Fruit fly (Drosophila melanogaster): ENCODE data around the gene CG14050.

The CG14050 gene

DNA sequence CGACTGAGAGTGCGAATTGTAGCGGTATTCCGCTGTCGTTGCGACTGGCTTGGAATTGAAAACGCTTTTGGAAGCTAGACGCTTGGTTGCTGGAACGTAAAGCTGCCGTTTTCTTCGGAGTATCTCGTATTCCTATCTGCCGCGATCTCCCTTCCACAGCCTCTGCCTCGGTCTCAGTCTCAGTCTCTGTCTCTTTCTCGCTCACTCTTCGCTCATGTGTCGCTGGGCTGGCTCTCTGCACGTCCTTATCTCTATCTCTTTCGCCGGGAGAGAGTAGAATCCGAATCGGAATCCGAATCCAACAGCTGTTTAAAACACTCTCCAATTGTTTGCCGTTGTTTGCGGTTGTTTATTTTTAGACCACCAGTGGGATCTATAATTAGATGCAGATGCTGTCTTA lies 8.0 kb upstream of the CG14050 start:
- TF ChIP-seq OdsH (GFP tag; optimal IDR thresholded peaks at IDR 0.05), result no peak
- TF ChIP-seq tai (GFP tag; optimal IDR thresholded peaks at IDR 0.05), result no peak
- no peak for TF ChIP-seq Hnf4 (GFP tag; optimal IDR thresholded peaks at IDR 0.05)
- no peak for TF ChIP-seq N (GFP tag; optimal IDR thresholded peaks at IDR 0.05)
- no peak for TF ChIP-seq pan (optimal IDR thresholded peaks at IDR 0.05)
- no peak for TF ChIP-seq usp (GFP tag; optimal IDR thresholded peaks at IDR 0.05)
- TF ChIP-seq Sp1 (GFP tag; optimal IDR thresholded peaks at IDR 0.05), result no peak
- TF ChIP-seq dl (GFP tag; optimal IDR thresholded peaks at IDR 0.05; ENCODE audit: insufficient read depth in 1 of 2, partially characterized antibody in 2 of 2), result peak in 1 of 2 experiments; percentile 30
- TF ChIP-seq psq (GFP tag; optimal IDR thresholded peaks at IDR 0.05), result no peak
- TF ChIP-seq Dif (GFP tag; optimal IDR thresholded peaks at IDR 0.05; ENCODE audit: partially characterized antibody), result peak; percentile 17
- TF ChIP-seq HLH106 (tag; optimal IDR thresholded peaks at IDR 0.05), result no peak
- no peak for TF ChIP-seq Vsx2 (GFP tag; optimal IDR thresholded peaks at IDR 0.05; ENCODE audit: partially characterized antibody)
- TF ChIP-seq brk (GFP tag; optimal IDR thresholded peaks at IDR 0.05), result no peak
- no peak for TF ChIP-seq Mio (GFP tag; optimal IDR thresholded peaks at IDR 0.05)
- no peak for TF ChIP-seq ey (GFP tag; optimal IDR thresholded peaks at IDR 0.05)
- TF ChIP-seq Myc (optimal IDR thresholded peaks at IDR 0.05), result no peak
- no peak for TF ChIP-seq CG32264 (GFP tag; optimal IDR thresholded peaks at IDR 0.05)

DNA sequence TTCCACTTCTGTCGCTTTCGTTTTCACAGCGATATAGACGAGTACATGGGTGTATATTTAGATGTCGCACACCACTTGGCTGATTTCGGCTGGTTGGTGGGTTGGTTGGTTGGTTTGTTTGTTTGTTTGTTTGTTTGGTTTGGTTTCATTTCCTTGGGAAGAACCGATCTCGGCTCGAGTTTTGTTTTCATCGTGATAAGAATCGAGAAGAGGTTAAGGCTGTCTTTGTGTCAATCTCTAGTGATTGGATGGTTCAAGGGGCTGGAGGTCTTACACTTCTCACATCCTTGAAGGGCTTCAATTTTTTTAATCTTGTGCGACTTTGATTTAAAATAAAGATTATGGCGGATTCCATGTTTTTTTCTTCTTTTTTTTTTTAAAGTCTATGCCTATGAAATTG lies 6.8 kb upstream of the CG14050 start:
- no peak for TF ChIP-seq Rel (GFP tag; optimal IDR thresholded peaks at IDR 0.05)
- peak; percentile 78 for TF ChIP-seq Rel (tag; optimal IDR thresholded peaks at IDR 0.05)
- no peak for TF ChIP-seq h (GFP tag; optimal IDR thresholded peaks at IDR 0.05)

DNA sequence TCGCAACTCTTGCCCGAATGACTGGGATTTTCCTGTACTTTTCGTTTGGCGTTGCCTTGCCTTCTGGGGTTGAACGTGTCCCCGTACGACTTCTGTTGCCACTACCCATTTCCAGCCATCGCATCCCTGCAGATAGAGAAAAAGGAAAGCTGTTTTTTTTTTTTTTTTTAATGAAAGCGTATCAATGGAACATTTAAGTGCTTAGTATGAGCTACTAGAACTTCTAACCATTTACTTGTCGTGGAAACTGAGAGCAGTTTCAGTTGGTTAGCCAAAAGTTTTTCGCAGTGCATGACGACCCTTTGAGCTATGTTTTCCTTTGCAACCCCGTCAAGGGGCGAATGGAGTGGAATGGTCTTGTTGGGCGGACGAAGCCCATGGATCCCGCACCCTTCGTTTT lies 3.3 kb upstream of the CG14050 start:
- no peak for TF ChIP-seq pan (optimal IDR thresholded peaks at IDR 0.05)
- no peak for TF ChIP-seq jim (GFP tag; optimal IDR thresholded peaks at IDR 0.05)
- peak in 1 of 2 experiments; percentile 80 for TF ChIP-seq foxo (GFP tag; optimal IDR thresholded peaks at IDR 0.05)
- peak; percentile 82 for TF ChIP-seq fru (GFP tag; optimal IDR thresholded peaks at IDR 0.05)
- TF ChIP-seq CG32264 (GFP tag; optimal IDR thresholded peaks at IDR 0.05), result no peak
- peak; percentile 62 for TF ChIP-seq HLH106 (tag; optimal IDR thresholded peaks at IDR 0.05)
- TF ChIP-seq rgr (GFP tag; optimal IDR thresholded peaks at IDR 0.05), result peak; percentile 75
- no peak for TF ChIP-seq N (GFP tag; optimal IDR thresholded peaks at IDR 0.05)
- no peak for TF ChIP-seq usp (GFP tag; optimal IDR thresholded peaks at IDR 0.05)
- peak; percentile 64 for TF ChIP-seq Sp1 (GFP tag; optimal IDR thresholded peaks at IDR 0.05)
- TF ChIP-seq ey (GFP tag; optimal IDR thresholded peaks at IDR 0.05), result peak; percentile 82
- peak; percentile 73 for TF ChIP-seq OdsH (GFP tag; optimal IDR thresholded peaks at IDR 0.05)
- TF ChIP-seq sv (GFP tag; optimal IDR thresholded peaks at IDR 0.05), result peak; percentile 67
- TF ChIP-seq br (GFP tag; optimal IDR thresholded peaks at IDR 0.05), result peak; percentile 78
- no peak for TF ChIP-seq dmrt93B (GFP tag; optimal IDR thresholded peaks at IDR 0.05)
- TF ChIP-seq Jra (GFP tag; optimal IDR thresholded peaks at IDR 0.05), result peak; percentile 64
- TF ChIP-seq Hnf4 (GFP tag; optimal IDR thresholded peaks at IDR 0.05), result peak; percentile 77
- TF ChIP-seq psq (GFP tag; optimal IDR thresholded peaks at IDR 0.05), result peak; percentile 61
- no peak for TF ChIP-seq Hr78 (GFP tag; optimal IDR thresholded peaks at IDR 0.05)
- peak; percentile 57 for TF ChIP-seq woc (GFP tag; optimal IDR thresholded peaks at IDR 0.05)
- TF ChIP-seq sage (GFP tag; optimal IDR thresholded peaks at IDR 0.05), result peak; percentile 14
- no peak for TF ChIP-seq CG9705 (GFP tag; optimal IDR thresholded peaks at IDR 0.05)

DNA sequence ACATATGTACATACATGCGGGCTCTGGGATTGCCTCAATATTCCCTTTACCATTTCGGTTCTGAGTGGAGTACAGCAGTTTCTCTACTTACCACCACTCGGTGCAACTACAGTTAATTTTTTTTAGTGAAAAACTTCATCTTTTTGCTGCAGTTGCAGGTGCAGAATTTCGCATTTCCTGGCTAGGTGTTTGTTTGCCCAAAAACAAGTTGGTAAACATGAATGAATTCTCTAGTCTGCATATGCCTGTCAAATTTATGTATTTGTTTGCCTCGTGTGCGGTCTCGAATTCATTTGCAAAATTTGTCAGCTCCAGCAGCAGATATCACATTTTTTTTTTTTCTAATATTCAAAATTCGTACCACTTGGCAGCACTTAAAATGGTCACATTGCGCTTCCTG lies 811 bp upstream of the CG14050 start, which contains the start of gene CG2854:
Gene CG2854 (plus strand): TSS at position 301 of the 400 bp plus-strand sequence.
- no peak for TF ChIP-seq Abd-B (GFP tag; optimal IDR thresholded peaks at IDR 0.05)
- no peak for TF ChIP-seq Hr78 (GFP tag; optimal IDR thresholded peaks at IDR 0.05)
- TF ChIP-seq dl (GFP tag; optimal IDR thresholded peaks at IDR 0.05; ENCODE audit: insufficient read depth in 1 of 2, partially characterized antibody in 2 of 2), result no peak
- TF ChIP-seq h (GFP tag; optimal IDR thresholded peaks at IDR 0.05), result no peak
- no peak for TF ChIP-seq dmrt93B (GFP tag; optimal IDR thresholded peaks at IDR 0.05)
- no peak for TF ChIP-seq Dif (GFP tag; optimal IDR thresholded peaks at IDR 0.05; ENCODE audit: partially characterized antibody)
- TF ChIP-seq Sp1 (GFP tag; optimal IDR thresholded peaks at IDR 0.05), result no peak

All from whole organism, wandering third instar larva.